Fruit fly (Drosophila melanogaster) whole organism, prepupa: ENCODE measurements around the gene Tango9.
A peak's percentile ranks its signal among the peaks of the same experiment; 100 is the strongest.

Experiments
- Blimp-1 ChIP-seq: fragments of 200-800 bp; sonication (Bioruptor generic); optimal IDR thresholded peaks from 3 replicates; lab custom pipeline; 2017; ENCODE audit warnings: missing biosample characterization, missing genetic modification characterization, mild to moderate bottlenecking, moderate library complexity, missing genetic modification reagents
- CG10631 ChIP-seq: fragments of 200-800 bp; sonication (Bioruptor generic); optimal IDR thresholded peaks from 2 replicates; lab custom pipeline; 2016; ENCODE audit warnings: missing biosample characterization, missing genetic modification characterization
- CG11762 ChIP-seq: fragments of 200-800 bp; sonication (Bioruptor generic); optimal IDR thresholded peaks from 3 replicates; lab custom pipeline; 2016; ENCODE audit warnings: missing biosample characterization, missing genetic modification characterization; ENCODE audit not compliant: insufficient read depth
- CG15336 ChIP-seq: fragments of 200-800 bp; sonication (Bioruptor generic); IDR thresholded peaks from 2 replicates; pipeline ENCODE4 v1.3.6; 2022; ENCODE audit warnings: missing biosample characterization, missing genetic modification characterization
- CG1621 ChIP-seq: fragments of 200-800 bp; sonication (Bioruptor generic); optimal IDR thresholded peaks from 3 replicates; lab custom pipeline; 2018; ENCODE audit warnings: missing biosample characterization, mild to moderate bottlenecking, missing genetic modification characterization
- CG16779 ChIP-seq: fragments of 200-800 bp; sonication (Bioruptor generic); optimal IDR thresholded peaks from 3 replicates; lab custom pipeline; 2017; ENCODE audit warnings: missing biosample characterization, mild to moderate bottlenecking, missing genetic modification characterization
- CG3032 ChIP-seq: fragments of 200-800 bp; optimal IDR thresholded peaks from 2 replicates; lab custom pipeline; 2019; ENCODE audit warnings: missing biosample characterization, mild to moderate bottlenecking, missing genetic modification characterization, moderate library complexity
- CG31627 ChIP-seq: fragments of 200-800 bp; sonication (Bioruptor generic); optimal IDR thresholded peaks from 3 replicates; lab custom pipeline; 2016; ENCODE audit warnings: missing biosample characterization, missing genetic modification characterization
- CG32006 ChIP-seq: fragments of 200-800 bp; sonication (Bioruptor generic); optimal IDR thresholded peaks from 3 replicates; lab custom pipeline; 2017; ENCODE audit warnings: missing biosample characterization, mild to moderate bottlenecking, missing genetic modification characterization
- CG34406 ChIP-seq: fragments of 200-800 bp; sonication (Bioruptor generic); optimal IDR thresholded peaks from 3 replicates; lab custom pipeline; 2016; ENCODE audit warnings: missing biosample characterization, missing genetic modification characterization
- CG3919 ChIP-seq: fragments of 200-800 bp; sonication (Bioruptor generic); optimal IDR thresholded peaks from 3 replicates; lab custom pipeline; 2016; ENCODE audit warnings: missing biosample characterization, missing genetic modification characterization
- CG4318 ChIP-seq: fragments of 200-800 bp; sonication (Bioruptor generic); optimal IDR thresholded peaks from 3 replicates; lab custom pipeline; 2017; ENCODE audit warnings: missing biosample characterization, mild to moderate bottlenecking, missing genetic modification characterization
- CG6163 ChIP-seq: fragments of 200-800 bp; sonication (Bioruptor generic); IDR thresholded peaks from 3 replicates; pipeline ENCODE4 v1.3.6; 2022; ENCODE audit warnings: missing biosample characterization, missing genetic modification characterization
- CG6276 ChIP-seq: fragments of 200-800 bp; sonication (Bioruptor generic); optimal IDR thresholded peaks from 2 replicates; lab custom pipeline; 2017; ENCODE audit warnings: missing biosample characterization, mild to moderate bottlenecking, missing genetic modification characterization
- CG6792 ChIP-seq: fragments of 200-800 bp; sonication (Bioruptor generic); optimal IDR thresholded peaks from 3 replicates; lab custom pipeline; 2016; ENCODE audit warnings: missing biosample characterization, missing genetic modification characterization
- CG6854 ChIP-seq: fragments of 200-800 bp; sonication (Bioruptor generic); optimal IDR thresholded peaks from 2 replicates; lab custom pipeline; 2017; ENCODE audit warnings: missing biosample characterization, mild to moderate bottlenecking, missing genetic modification characterization
- CG7368 ChIP-seq: fragments of 200-800 bp; sonication (Bioruptor generic); optimal IDR thresholded peaks from 3 replicates; lab custom pipeline; 2016; ENCODE audit warnings: missing biosample characterization, missing genetic modification characterization
- CG8119 ChIP-seq: fragments of 200-800 bp; sonication (Bioruptor generic); IDR thresholded peaks from 3 replicates; pipeline ENCODE4 v1.3.6; 2022; ENCODE audit warnings: missing biosample characterization, missing genetic modification characterization
- CG8319 ChIP-seq: fragments of 200-800 bp; sonication (Bioruptor generic); optimal IDR thresholded peaks from 3 replicates; lab custom pipeline; 2016; ENCODE audit warnings: missing biosample characterization, missing genetic modification characterization
- CG8632 ChIP-seq: fragments of 200-800 bp; sonication (Bioruptor generic); optimal IDR thresholded peaks from 3 replicates; lab custom pipeline; 2016; ENCODE audit warnings: missing biosample characterization, missing genetic modification characterization
- CG9139 ChIP-seq: fragments of 200-800 bp; sonication (Bioruptor generic); optimal IDR thresholded peaks from 3 replicates; lab custom pipeline; 2017; ENCODE audit warnings: missing biosample characterization, mild to moderate bottlenecking, missing genetic modification characterization
- Eip75B ChIP-seq: fragments of 200-800 bp; sonication (Bioruptor generic); optimal IDR thresholded peaks from 3 replicates; lab custom pipeline; 2016; ENCODE audit warnings: missing biosample characterization, missing genetic modification characterization
- Eip78C ChIP-seq: fragments of 200-800 bp; sonication (Bioruptor generic); peaks from one replicate; lab custom pipeline; 2016; ENCODE audit warnings: missing biosample characterization, missing genetic modification characterization
- Eip93F ChIP-seq: fragments of 200-800 bp; sonication (Bioruptor generic); optimal IDR thresholded peaks from 2 replicates; lab custom pipeline; 2016; ENCODE audit warnings: missing biosample characterization, mild to moderate bottlenecking, missing genetic modification characterization
- Ets96B ChIP-seq: fragments of 200-800 bp; optimal IDR thresholded peaks from 2 replicates; lab custom pipeline; 2019; ENCODE audit warnings: missing biosample characterization, mild to moderate bottlenecking, missing genetic modification characterization, moderate library complexity
- Gug ChIP-seq: fragments of 200-800 bp; sonication (Bioruptor generic); IDR thresholded peaks from 2 replicates; pipeline ENCODE4 v1.3.6; 2022; ENCODE audit warnings: missing biosample characterization, missing genetic modification characterization
- Hr38 ChIP-seq: sonication (Bioruptor generic); optimal IDR thresholded peaks from 2 replicates; lab custom pipeline; 2016; ENCODE audit warnings: missing biosample characterization, missing genetic modification characterization
- Hr39 ChIP-seq: fragments of 200-800 bp; sonication (Bioruptor generic); optimal IDR thresholded peaks from 2 replicates; lab custom pipeline; 2016; ENCODE audit warnings: missing biosample characterization, missing genetic modification characterization
- Lpt ChIP-seq: fragments of 200-800 bp; sonication (Bioruptor generic); optimal IDR thresholded peaks from 3 replicates; lab custom pipeline; 2016; ENCODE audit warnings: missing biosample characterization, missing genetic modification characterization
- Met ChIP-seq: fragments of 200-800 bp; sonication (Bioruptor generic); optimal IDR thresholded peaks from 3 replicates; lab custom pipeline; 2016; ENCODE audit warnings: missing biosample characterization, missing genetic modification characterization
- OdsH ChIP-seq: fragments of 200-800 bp; sonication (Bioruptor generic); optimal IDR thresholded peaks from 3 replicates; lab custom pipeline; 2016; ENCODE audit warnings: missing biosample characterization, missing genetic modification characterization
- Smox ChIP-seq: fragments of 200-800 bp; sonication (Bioruptor generic); optimal IDR thresholded peaks from 3 replicates; lab custom pipeline; 2016; ENCODE audit warnings: missing biosample characterization, missing genetic modification characterization
- Sox14 ChIP-seq: fragments of 200-800 bp; sonication (Bioruptor generic); optimal IDR thresholded peaks from 3 replicates; lab custom pipeline; 2016; ENCODE audit warnings: missing biosample characterization, missing genetic modification characterization
- Sox15 ChIP-seq: fragments of 200-800 bp; sonication (Bioruptor generic); optimal IDR thresholded peaks from 3 replicates; lab custom pipeline; 2016; ENCODE audit warnings: missing biosample characterization, missing genetic modification characterization
- achi ChIP-seq: fragments of 200-800 bp; sonication (Bioruptor generic); optimal IDR thresholded peaks from 3 replicates; lab custom pipeline; 2016; ENCODE audit warnings: missing biosample characterization, missing genetic modification characterization
- acj6 ChIP-seq: fragments of 200-800 bp; sonication (Bioruptor generic); optimal IDR thresholded peaks from 3 replicates; lab custom pipeline; 2016; ENCODE audit warnings: missing biosample characterization, missing genetic modification characterization
- cyc ChIP-seq: fragments of 200-800 bp; sonication (Bioruptor generic); optimal IDR thresholded peaks from 3 replicates; lab custom pipeline; 2016; ENCODE audit warnings: missing biosample characterization, missing genetic modification characterization
- dac ChIP-seq: fragments of 200-800 bp; sonication (Bioruptor generic); optimal IDR thresholded peaks from 2 replicates; lab custom pipeline; 2017; ENCODE audit warnings: missing biosample characterization, mild to moderate bottlenecking, missing genetic modification characterization
- dsx ChIP-seq: fragments of 200-800 bp; optimal IDR thresholded peaks from 3 replicates; lab custom pipeline; 2019; ENCODE audit warnings: missing biosample characterization, mild to moderate bottlenecking, missing genetic modification characterization, moderate library complexity; ENCODE audit not compliant: poor library complexity, severe bottlenecking
- eg ChIP-seq: fragments of 200-800 bp; sonication (Bioruptor generic); IDR thresholded peaks from 3 replicates; pipeline ENCODE4 v1.3.6; 2022; ENCODE audit warnings: missing biosample characterization, missing genetic modification characterization
- esn ChIP-seq: fragments of 200-800 bp; sonication (Bioruptor generic); optimal IDR thresholded peaks from 2 replicates; lab custom pipeline; 2016; ENCODE audit warnings: missing biosample characterization, mild to moderate bottlenecking, missing genetic modification characterization, moderate library complexity
- fd59A ChIP-seq: fragments of 200-800 bp; sonication (Bioruptor generic); optimal IDR thresholded peaks from 2 replicates; lab custom pipeline; 2017; ENCODE audit warnings: missing biosample characterization, mild to moderate bottlenecking, missing genetic modification characterization, missing genetic modification reagents
- fd85E ChIP-seq: fragments of 200-800 bp; sonication (Bioruptor generic); optimal IDR thresholded peaks from 3 replicates; lab custom pipeline; 2016; ENCODE audit warnings: missing biosample characterization, missing genetic modification characterization
- fkh ChIP-seq: fragments of 200-800 bp; sonication (Bioruptor generic); optimal IDR thresholded peaks from 3 replicates; lab custom pipeline; 2017; ENCODE audit warnings: missing biosample characterization, mild to moderate bottlenecking, missing genetic modification characterization, moderate library complexity
- lz ChIP-seq: fragments of 200-800 bp; sonication (Bioruptor generic); optimal IDR thresholded peaks from 3 replicates; lab custom pipeline; 2016; ENCODE audit warnings: missing biosample characterization, missing genetic modification characterization
- pdm3 ChIP-seq: fragments of 200-800 bp; sonication (Bioruptor generic); optimal IDR thresholded peaks from 3 replicates; lab custom pipeline; 2016; ENCODE audit warnings: missing biosample characterization, missing genetic modification characterization
- salr ChIP-seq, 2 experiments: fragments of 200-800 bp; sonication (Bioruptor generic); optimal IDR thresholded peaks; 3 replicates each; lab custom pipeline; 2016 to 2018; ENCODE audit warnings: missing biosample characterization in 2 of 2, missing genetic modification characterization in 2 of 2, mild to moderate bottlenecking in 1 of 2
- spab ChIP-seq: fragments of 200-800 bp; sonication (Bioruptor generic); optimal IDR thresholded peaks from 2 replicates; lab custom pipeline; 2017; ENCODE audit warnings: missing biosample characterization, mild to moderate bottlenecking, missing genetic modification characterization, missing genetic modification reagents
- ss ChIP-seq, 2 experiments: fragments of 200-800 bp; sonication (Bioruptor generic); optimal IDR thresholded peaks; 2 replicates in 1 of 2; 3 replicates in 1 of 2; lab custom pipeline; 2017 to 2018; ENCODE audit warnings: mild to moderate bottlenecking in 2 of 2, missing biosample characterization in 2 of 2, missing genetic modification characterization in 2 of 2, moderate library complexity in 1 of 2
- svp ChIP-seq: fragments of 200-800 bp; sonication (Bioruptor generic); peaks from one replicate; lab custom pipeline; 2016; ENCODE audit warnings: missing biosample characterization, missing genetic modification characterization
- topi ChIP-seq: fragments of 200-800 bp; sonication (Bioruptor generic); optimal IDR thresholded peaks from 3 replicates; lab custom pipeline; 2016; ENCODE audit warnings: missing biosample characterization, missing genetic modification characterization
- vri ChIP-seq: fragments of 200-800 bp; sonication (Bioruptor generic); optimal IDR thresholded peaks from 3 replicates; lab custom pipeline; 2016; ENCODE audit warnings: missing biosample characterization, mild to moderate bottlenecking, missing genetic modification characterization

Tango9 gene

DNA sequence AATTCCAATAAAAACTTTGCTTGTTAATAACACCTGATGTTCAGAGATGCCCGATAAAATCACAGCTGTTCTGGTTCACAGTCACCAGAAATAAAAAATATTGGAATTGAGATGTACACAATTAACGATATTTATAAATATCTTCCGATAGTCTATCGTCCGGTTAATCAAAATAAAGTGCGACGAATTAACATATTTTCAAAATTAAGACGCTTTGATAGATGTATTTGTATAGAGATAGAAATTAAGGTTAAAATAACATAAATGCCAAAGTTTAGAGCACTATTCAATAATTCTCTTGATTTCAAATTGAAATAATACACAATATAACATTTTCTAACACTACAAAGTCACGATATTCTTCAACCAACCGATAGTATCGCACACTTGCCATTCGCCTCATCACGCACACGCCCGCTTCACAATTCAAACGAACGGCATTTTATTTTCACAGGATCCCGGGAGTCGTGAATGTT is 11.9 kb downstream of the Tango9 start, which contains the start of the genes CG3281 and aurA:
TSS of gene CG3281 (minus strand) at position 67 of the 476 bp plus-strand sequence.
TSS of gene aurA (plus strand) at position 386 of the 476 bp plus-strand sequence.
- TF ChIP-seq achi (GFP tag; lab: Kevin White, UChicago), result peak; percentile 59
- TF ChIP-seq Lpt (GFP tag; lab: Kevin White, UChicago), result peak; percentile 41
- TF ChIP-seq CG32006 (GFP tag; lab: Kevin White, UChicago), result peak; percentile 57
- TF ChIP-seq Hr38, result no peak
- no peak; the same call in 2 of the 3 replicates for TF ChIP-seq CG6163 (GFP tag; lab: Robert Waterston, UW)
- TF ChIP-seq pdm3, result no peak
- no peak for TF ChIP-seq CG6854 (GFP tag; lab: Kevin White, UChicago)
- TF ChIP-seq Sox14 (GFP tag; lab: Kevin White, UChicago), result peak; percentile 75
- TF ChIP-seq CG1621 (tag; lab: Kevin White, UChicago), result no peak
- peak; percentile 0 for TF ChIP-seq dac
- TF ChIP-seq CG16779 (tag; lab: Kevin White, UChicago), result no peak
- TF ChIP-seq CG3032 (tag; lab: Kevin White, UChicago), result peak; percentile 75
- TF ChIP-seq CG6792 (GFP tag; lab: Kevin White, UChicago), result peak; percentile 46
- no peak for TF ChIP-seq Met (GFP tag; lab: Kevin White, UChicago)
- TF ChIP-seq svp (GFP tag; lab: Kevin White, UChicago), result peak; percentile 79
- TF ChIP-seq CG4318 (GFP tag; lab: Kevin White, UChicago), result no peak
- peak; percentile 53 for TF ChIP-seq CG34406
- TF ChIP-seq Sox15 (GFP tag; lab: Kevin White, UChicago), result peak; percentile 68
- TF ChIP-seq OdsH (GFP tag; lab: Kevin White, UChicago), result peak; percentile 70
- TF ChIP-seq CG8632 (GFP tag; lab: Kevin White, UChicago), result peak; percentile 5
- peak; percentile 49 for TF ChIP-seq Ets96B (tag; lab: Kevin White, UChicago)
- TF ChIP-seq salr (GFP tag; optimal IDR thresholded peaks at IDR 0.05; lab: Kevin White, UChicago), result peak in 1 of 2 experiments; percentile 8
- TF ChIP-seq Eip78C, result peak; percentile 85
- TF ChIP-seq fkh (GFP tag; lab: Kevin White, UChicago), result no peak
- no peak for TF ChIP-seq Eip93F (GFP tag; lab: Kevin White, UChicago)
- TF ChIP-seq CG11762 (GFP tag; lab: Kevin White, UChicago), result peak; percentile 37
- no peak for TF ChIP-seq spab (GFP tag; lab: Kevin White, UChicago)
- TF ChIP-seq Eip75B (GFP tag; lab: Kevin White, UChicago), result peak; percentile 74
- TF ChIP-seq CG15336 (GFP tag; lab: Robert Waterston, UW), result no peak
- no peak for TF ChIP-seq vri (GFP tag; lab: Kevin White, UChicago)
- TF ChIP-seq CG8119 (GFP tag; lab: Robert Waterston, UW), result 0 out of 3 replicates have a peak, but pooled peaks have one; percentile 21
- peak; percentile 78 for TF ChIP-seq lz (GFP tag; lab: Kevin White, UChicago)
- no peak for TF ChIP-seq fd85E (GFP tag; lab: Kevin White, UChicago)
- peak; percentile 80 for TF ChIP-seq cyc
- peak; percentile 9 to 38 for TF ChIP-seq ss (GFP tag; optimal IDR thresholded peaks at IDR 0.05; lab: Kevin White, UChicago)
- no peak for TF ChIP-seq fd59A (GFP tag; lab: Kevin White, UChicago)
- peak; percentile 51 for TF ChIP-seq CG8319 (GFP tag; lab: Kevin White, UChicago)
- peak; percentile 66 for TF ChIP-seq acj6
- no peak for TF ChIP-seq CG9139 (GFP tag; lab: Kevin White, UChicago)
- peak; percentile 18 for TF ChIP-seq dsx
- no peak for TF ChIP-seq eg (GFP tag; lab: Robert Waterston, UW)
- peak; percentile 74 for TF ChIP-seq topi
- TF ChIP-seq Hr39 (GFP tag; lab: Kevin White, UChicago), result peak; percentile 80
- peak; percentile 83 for TF ChIP-seq CG10631 (GFP tag; lab: Kevin White, UChicago)
- TF ChIP-seq Smox, result no peak
- peak; percentile 28; the same call in 1 of the 2 replicates for TF ChIP-seq Gug
- peak; percentile 5 for TF ChIP-seq CG7368 (GFP tag; lab: Kevin White, UChicago)
- peak; percentile 83 for TF ChIP-seq esn (GFP tag; lab: Kevin White, UChicago)
- TF ChIP-seq CG6276 (GFP tag; lab: Kevin White, UChicago), result no peak
- no peak for TF ChIP-seq CG3919 (GFP tag; lab: Kevin White, UChicago)
- TF ChIP-seq Blimp-1 (GFP tag; lab: Kevin White, UChicago), result no peak
- TF ChIP-seq CG31627 (GFP tag; lab: Kevin White, UChicago), result peak; percentile 82
